Worm (Caenorhabditis elegans): ENCODE results near the gene C03A3.2.

The C03A3.2 gene

DNA sequence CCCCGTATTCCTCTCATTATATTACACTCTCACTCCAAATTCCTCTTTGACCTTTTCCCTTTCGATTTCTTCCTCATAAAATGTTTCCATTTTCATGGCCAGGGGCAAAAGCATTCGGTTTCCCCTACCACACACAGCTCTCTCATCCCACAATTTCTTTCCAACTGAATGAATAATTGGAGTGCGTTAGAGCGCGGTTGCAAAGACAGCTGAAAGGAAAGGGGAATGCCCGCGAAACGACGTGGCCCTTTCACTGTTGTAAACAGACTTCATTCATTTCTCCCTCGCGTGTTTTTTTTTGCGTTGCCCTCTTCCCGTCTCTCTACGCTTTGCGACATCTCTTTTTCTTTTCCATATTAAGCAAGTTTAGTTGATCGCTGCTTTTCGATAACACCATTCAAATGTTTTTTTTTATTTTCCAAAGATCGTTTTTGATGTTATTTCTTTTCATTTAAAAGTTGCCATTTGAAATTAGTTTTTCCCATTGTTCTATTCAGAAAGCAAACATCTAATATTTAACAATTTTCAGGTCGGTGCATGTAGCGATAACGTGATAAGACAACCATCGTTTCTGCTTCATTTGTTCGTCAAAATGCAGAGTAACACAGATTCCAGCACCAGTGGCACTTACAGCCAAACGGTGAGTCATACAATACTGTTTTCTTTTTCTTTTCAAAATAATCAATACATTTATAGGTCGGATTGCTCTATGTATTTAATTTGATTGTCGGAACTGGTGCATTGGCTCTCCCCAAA is at the start of gene C03A3.2:
Gene C03A3.2 (plus strand): TSS at position 530 of the 756 bp plus-strand sequence.
- peak; percentile 27 for TF ChIP-seq ztf-11 (tag; optimal IDR thresholded peaks at IDR 0.05)
- TF ChIP-seq nhr-28 (tag; optimal IDR thresholded peaks at IDR 0.05) = no peak
- TF ChIP-seq nhr-12 (tag; optimal IDR thresholded peaks at IDR 0.05) = no peak
- TF ChIP-seq unc-120 (tag; optimal IDR thresholded peaks at IDR 0.05; ENCODE audit: poor library complexity, severe bottlenecking) = peak; percentile 43
- TF ChIP-seq ces-1 (GFP tag; optimal IDR thresholded peaks at IDR 0.05) = peak; percentile 88
- TF ChIP-seq lin-13 (tag; optimal IDR thresholded peaks at IDR 0.05) = no peak
- no peak for TF ChIP-seq mab-5 (tag; optimal IDR thresholded peaks at IDR 0.05)
- TF ChIP-seq mep-1 (tag; optimal IDR thresholded peaks at IDR 0.05) = peak; percentile 84
- TF ChIP-seq blmp-1 (tag; optimal IDR thresholded peaks at IDR 0.05) = peak; percentile 49
- peak; percentile 35 for TF ChIP-seq mls-2 (tag; optimal IDR thresholded peaks at IDR 0.05)
- TF ChIP-seq pha-4 (tag; optimal IDR thresholded peaks at IDR 0.05) = peak; percentile 38
- no peak for TF ChIP-seq nhr-237 (tag; optimal IDR thresholded peaks at IDR 0.05)
- peak; percentile 24 for TF ChIP-seq cnd-1 (tag; optimal IDR thresholded peaks at IDR 0.05)
- no peak for TF ChIP-seq nhr-2 (tag; optimal IDR thresholded peaks at IDR 0.05)
- peak; percentile 39 for TF ChIP-seq drap-1 (GFP tag; optimal IDR thresholded peaks at IDR 0.05)
- TF ChIP-seq elt-3 (tag; optimal IDR thresholded peaks at IDR 0.05) = no peak
- no peak for TF ChIP-seq elt-1 (tag; optimal IDR thresholded peaks at IDR 0.05; ENCODE audit: borderline replicate concordance, insufficient read depth)
- peak; percentile 1 for TF ChIP-seq ceh-43 (GFP tag; optimal IDR thresholded peaks at IDR 0.05)
- peak; percentile 50 for TF ChIP-seq sptf-1 (tag; optimal IDR thresholded peaks at IDR 0.05)
- TF ChIP-seq lsy-2 (tag; optimal IDR thresholded peaks at IDR 0.05) = peak; percentile 32

DNA sequence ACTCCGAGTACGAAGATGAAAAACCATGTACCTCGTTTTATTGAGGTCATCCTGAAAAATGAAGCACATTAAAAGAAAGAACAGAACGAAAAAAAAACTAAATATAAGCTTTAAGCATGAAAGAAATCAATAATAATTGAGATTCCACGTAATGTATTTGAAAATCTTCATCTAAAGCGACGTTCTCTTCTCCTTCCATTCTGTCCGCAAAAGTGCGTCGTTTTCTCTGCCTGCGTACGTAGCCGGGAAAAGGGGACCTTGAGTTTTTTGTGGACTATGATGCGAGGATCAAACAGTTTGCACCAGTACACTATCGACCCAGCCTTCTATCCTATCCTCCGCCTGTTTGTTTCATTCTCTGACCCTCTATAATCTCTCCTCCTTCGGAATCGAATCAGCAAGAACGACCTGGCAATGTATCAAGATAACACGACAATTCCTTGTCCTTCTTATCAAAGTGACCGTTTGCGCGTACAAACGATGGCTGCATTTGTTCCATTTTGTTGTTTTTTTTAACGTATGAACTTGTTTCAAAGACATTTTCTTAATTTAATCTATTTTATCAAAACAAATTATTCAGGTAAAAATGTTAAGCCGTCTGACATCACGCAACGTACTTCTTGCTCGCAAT is 47.1 kb upstream of the C03A3.2 start, which contains the start of the genes C34F6.7 and idh-2:
Gene C34F6.7 (minus strand): TSS at position 51 of the 631 bp plus-strand sequence.
Gene idh-2 (plus strand): TSS at position 581 of the 631 bp plus-strand sequence.
- TF ChIP-seq ham-2 (GFP tag; optimal IDR thresholded peaks at IDR 0.05) (peak; percentile 70), nhr-2 (tag; optimal IDR thresholded peaks at IDR 0.05) (peak; percentile 38), flh-1 (GFP tag; optimal IDR thresholded peaks at IDR 0.05) (no peak), ces-1 (GFP tag; optimal IDR thresholded peaks at IDR 0.05) (no peak), hlh-1 (tag; optimal IDR thresholded peaks at IDR 0.05) (peak; percentile 10), ztf-11 (tag; optimal IDR thresholded peaks at IDR 0.05) (no peak), unc-120 (tag; optimal IDR thresholded peaks at IDR 0.05; ENCODE audit: poor library complexity, severe bottlenecking) (no peak), tbx-8 (GFP tag; optimal IDR thresholded peaks at IDR 0.05) (no peak), snpc-4 (tag; optimal IDR thresholded peaks at IDR 0.05) (no peak), mep-1 (tag; optimal IDR thresholded peaks at IDR 0.05) (peak; percentile 27), nhr-12 (tag; optimal IDR thresholded peaks at IDR 0.05) (no peak), nhr-237 (tag; optimal IDR thresholded peaks at IDR 0.05) (no peak)

DNA sequence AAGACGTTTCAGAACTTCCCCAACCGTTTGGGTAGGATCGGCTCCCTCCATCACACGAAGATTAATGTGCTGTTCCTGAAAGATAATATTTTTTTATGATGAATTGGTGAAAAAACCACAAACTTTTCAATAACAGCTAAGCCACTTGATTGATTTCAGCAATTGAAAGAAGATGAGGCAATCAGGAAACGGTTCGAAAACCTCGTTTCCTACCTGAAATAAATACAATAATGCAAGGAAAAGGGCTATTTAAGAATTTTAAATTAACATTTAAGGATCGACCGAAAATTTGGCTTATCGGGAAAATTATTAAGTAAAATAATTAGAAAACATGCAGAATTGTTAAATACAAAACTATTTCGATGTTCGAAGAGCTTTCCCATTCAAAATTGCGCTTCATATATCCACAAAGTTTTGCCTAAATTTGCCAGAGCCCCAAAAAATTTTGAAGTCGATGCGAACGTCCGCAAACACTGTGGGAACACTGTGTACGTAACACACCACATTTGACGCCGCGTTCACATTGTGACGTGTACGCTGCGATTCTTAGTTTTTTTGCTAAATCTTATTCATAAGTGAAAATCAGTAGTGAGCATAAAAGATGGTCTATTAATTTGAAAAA is 39.9 kb upstream of the C03A3.2 start, which contains the start of gene C34F6.9:
Gene C34F6.9 (minus strand): TSS at position 51 of the 622 bp plus-strand sequence.
- no peak for TF ChIP-seq blmp-1 (tag; optimal IDR thresholded peaks at IDR 0.05)
- no peak for TF ChIP-seq elt-1 (tag; optimal IDR thresholded peaks at IDR 0.05; ENCODE audit: borderline replicate concordance, insufficient read depth)
- TF ChIP-seq cnd-1 (tag; optimal IDR thresholded peaks at IDR 0.05) = no peak
- no peak for TF ChIP-seq lsy-2 (tag; optimal IDR thresholded peaks at IDR 0.05)
- TF ChIP-seq tbx-8 (GFP tag; optimal IDR thresholded peaks at IDR 0.05) = no peak
- no peak for TF ChIP-seq unc-62 (GFP tag; optimal IDR thresholded peaks at IDR 0.05)
- no peak for TF ChIP-seq snpc-4 (tag; optimal IDR thresholded peaks at IDR 0.05)
- no peak for TF ChIP-seq zip-8 (tag; optimal IDR thresholded peaks at IDR 0.05)
- no peak for TF ChIP-seq unc-39 (tag; optimal IDR thresholded peaks at IDR 0.05)
- TF ChIP-seq bed-3 (GFP tag; optimal IDR thresholded peaks at IDR 0.05) = no peak
- TF ChIP-seq ceh-39 (tag; optimal IDR thresholded peaks at IDR 0.05) = no peak
- no peak for TF ChIP-seq sptf-1 (tag; optimal IDR thresholded peaks at IDR 0.05)
- TF ChIP-seq ceh-43 (GFP tag; optimal IDR thresholded peaks at IDR 0.05) = no peak

DNA sequence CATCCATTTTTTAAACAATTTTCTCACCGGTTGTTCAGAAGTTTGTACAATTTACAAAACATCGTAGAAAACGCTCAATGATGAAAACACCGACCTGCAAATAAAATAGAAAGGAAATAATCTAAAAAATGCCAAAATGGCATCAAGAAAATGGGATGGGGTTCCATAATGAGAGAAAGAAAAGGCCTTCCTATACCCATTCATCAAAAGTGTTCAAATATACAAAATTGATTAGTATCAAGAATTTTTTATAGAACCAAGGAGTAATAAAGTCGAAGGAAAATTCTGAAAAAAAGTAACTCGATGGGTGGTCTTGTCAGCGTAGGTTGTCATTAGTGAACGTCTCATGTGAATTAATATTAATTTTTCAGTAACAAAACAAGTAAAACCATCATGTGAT is 36.1 kb upstream of the C03A3.2 start, which contains the start of gene C34F6.12:
Gene C34F6.12 (minus strand): TSS at position 101 of the 400 bp plus-strand sequence.
- TF ChIP-seq elt-3 (tag; optimal IDR thresholded peaks at IDR 0.05) (no peak), ceh-43 (GFP tag; optimal IDR thresholded peaks at IDR 0.05) (no peak)

Measured in whole organism, mixed stage, embryonic.